Worm (Caenorhabditis elegans) whole organism, L4 larva: ENCODE data around the gene str-141.

Experiments used
- D1046.2 ChIP-seq: fragments of 200-800 bp; sonication (Bioruptor generic); IDR thresholded peaks from 2 replicates; pipeline ENCODE4 v1.3.6; 2022; ENCODE audit warnings: missing genetic modification characterization, missing compliant biosample characterization
- F10B5.3 ChIP-seq: sonication (generic microtip); optimal IDR thresholded peaks from 2 replicates; lab custom pipeline; 2016; ENCODE audit warnings: mild to moderate bottlenecking, missing genetic modification characterization, missing compliant biosample characterization
- F37D6.2 ChIP-seq: sonication (generic microtip); optimal IDR thresholded peaks from 2 replicates; lab custom pipeline; 2016; ENCODE audit warnings: mild to moderate bottlenecking, missing genetic modification characterization, missing compliant biosample characterization
- F44E2.7 ChIP-seq: fragments of 200-800 bp; sonication (Bioruptor generic); IDR thresholded peaks from 2 replicates; pipeline ENCODE4 v2.1.2; 2022; ENCODE audit warnings: missing genetic modification characterization, missing compliant biosample characterization
- T20F7.1 ChIP-seq: fragments of 200-800 bp; sonication (Bioruptor generic); optimal IDR thresholded peaks from 2 replicates; lab custom pipeline; 2018; ENCODE audit warnings: mild to moderate bottlenecking, missing genetic modification characterization, missing compliant biosample characterization
- Y48G9A.11 ChIP-seq: fragments of 200-800 bp; sonication (Bioruptor generic); IDR thresholded peaks from 2 replicates; pipeline ENCODE4 v1.3.6; 2022; ENCODE audit warnings: missing genetic modification reagents, missing genetic modification characterization, missing compliant biosample characterization
- Y5F2A.4 ChIP-seq: fragments of 200-800 bp; sonication (Bioruptor generic); optimal IDR thresholded peaks from 2 replicates; lab custom pipeline; 2018; ENCODE audit warnings: mild to moderate bottlenecking, missing genetic modification characterization, missing compliant biosample characterization
- aha-1 ChIP-seq: fragments of 150-350 bp; peaks from one replicate; lab custom pipeline; 2014; ENCODE audit warnings: missing biosample characterization, missing genetic modification characterization
- aly-2 ChIP-seq: sonication (generic microtip); optimal IDR thresholded peaks from 2 replicates; lab custom pipeline; 2018; ENCODE audit warnings: missing biosample characterization, missing genetic modification characterization
- ama-1 ChIP-seq: fragments of 150-350 bp; optimal IDR thresholded peaks from 2 replicates; lab custom pipeline; 2014; ENCODE audit warnings: inconsistent platforms, mixed read lengths
- attf-4 ChIP-seq: sonication (generic microtip); optimal IDR thresholded peaks from 3 replicates; lab custom pipeline; 2017; ENCODE audit warnings: missing biosample characterization, missing genetic modification characterization
- ceh-20 ChIP-seq: fragments of 200-800 bp; sonication (Bioruptor generic); IDR thresholded peaks from 2 replicates; pipeline ENCODE4 v1.3.6; 2022; ENCODE audit warnings: missing genetic modification reagents, missing genetic modification characterization, missing compliant biosample characterization
- ces-1 ChIP-seq: fragments of 150-350 bp; sonication (generic microtip); optimal IDR thresholded peaks from 4 replicates; lab custom pipeline; 2014; ENCODE audit warnings: missing biosample characterization, missing genetic modification reagents, missing genetic modification characterization
- daf-8 ChIP-seq: fragments of 200-800 bp; sonication (Bioruptor generic); IDR thresholded peaks from 2 replicates; pipeline ENCODE4 v1.3.6; 2022; ENCODE audit warnings: missing genetic modification characterization, missing compliant biosample characterization
- dmd-9 ChIP-seq: fragments of 200-800 bp; sonication (Bioruptor generic); IDR thresholded peaks from 2 replicates; pipeline ENCODE4 v1.3.6; 2022; ENCODE audit warnings: missing genetic modification reagents, missing genetic modification characterization, missing compliant biosample characterization
- egl-27 ChIP-seq: sonication (generic microtip); optimal IDR thresholded peaks from 3 replicates; lab custom pipeline; 2017; ENCODE audit warnings: missing biosample characterization, missing genetic modification reagents, missing genetic modification characterization
- egl-43 ChIP-seq: fragments of 200-800 bp; sonication (Bioruptor generic); IDR thresholded peaks from 2 replicates; pipeline ENCODE4 v1.3.6; 2022; ENCODE audit warnings: missing genetic modification reagents, missing genetic modification characterization, missing compliant biosample characterization
- fos-1 ChIP-seq: fragments of 150-350 bp; optimal IDR thresholded peaks from 2 replicates; lab custom pipeline; 2014; ENCODE audit warnings: missing biosample characterization, missing genetic modification characterization
- hlh-11 ChIP-seq: fragments of 200-800 bp; sonication (Bioruptor generic); optimal IDR thresholded peaks from 2 replicates; lab custom pipeline; 2018; ENCODE audit warnings: mild to moderate bottlenecking, missing genetic modification characterization, missing compliant biosample characterization
- hlh-30 ChIP-seq: sonication (generic microtip); optimal IDR thresholded peaks from 2 replicates; lab custom pipeline; 2017; ENCODE audit warnings: antibody characterized with exemption, mild to moderate bottlenecking, missing genetic modification characterization, missing compliant biosample characterization; ENCODE audit not compliant: insufficient read depth
- jun-1 ChIP-seq: fragments of 150-350 bp; optimal IDR thresholded peaks from 2 replicates; lab custom pipeline; 2014; ENCODE audit warnings: missing biosample characterization, missing genetic modification reagents, missing genetic modification characterization
- lim-7 ChIP-seq: fragments of 200-800 bp; sonication (Bioruptor generic); IDR thresholded peaks from 2 replicates; pipeline ENCODE4 v1.3.6; 2022; ENCODE audit warnings: missing genetic modification characterization, missing compliant biosample characterization
- lin-1 ChIP-seq: fragments of 200-800 bp; sonication (Bioruptor generic); IDR thresholded peaks from 2 replicates; pipeline ENCODE4 v1.3.6; 2022; ENCODE audit warnings: missing genetic modification reagents, missing genetic modification characterization, missing compliant biosample characterization
- lin-13 ChIP-seq: fragments of 150-350 bp; optimal IDR thresholded peaks from 2 replicates; lab custom pipeline; 2014; ENCODE audit warnings: missing biosample characterization, missing genetic modification reagents, missing genetic modification characterization
- lin-15B ChIP-seq: fragments of 150-350 bp; sonication (generic microtip); optimal IDR thresholded peaks from 3 replicates; lab custom pipeline; 2014; ENCODE audit warnings: missing biosample characterization, missing genetic modification characterization
- lin-29 ChIP-seq: fragments of 200-800 bp; sonication (Bioruptor generic); IDR thresholded peaks from 2 replicates; pipeline ENCODE4 v1.3.6; 2022; ENCODE audit warnings: missing genetic modification reagents, missing genetic modification characterization, missing compliant biosample characterization
- lir-3 ChIP-seq: sonication (generic microtip); optimal IDR thresholded peaks from 2 replicates; lab custom pipeline; 2016; ENCODE audit warnings: mild to moderate bottlenecking, missing genetic modification characterization, missing compliant biosample characterization
- lsy-2 ChIP-seq, 2 experiments: fragments of 150-350 bp in 1 of 2; sonication (generic microtip) in 1 of 2; optimal IDR thresholded peaks; 2 replicates each; lab custom pipeline; 2014 to 2017; ENCODE audit warnings: missing biosample characterization in 2 of 2, missing genetic modification characterization in 2 of 2
- madf-5 ChIP-seq, 2 experiments: fragments of 200-800 bp; sonication (Bioruptor generic); IDR thresholded peaks; 2 replicates each; pipeline ENCODE4 v1.3.6; 2022; ENCODE audit warnings: missing compliant biosample characterization in 2 of 2, missing genetic modification characterization in 2 of 2
- madf-9 ChIP-seq: fragments of 200-800 bp; sonication (Bioruptor generic); conservative IDR thresholded peaks from 2 replicates; pipeline ENCODE4 v1.3.6; 2022; ENCODE audit warnings: missing genetic modification reagents, missing genetic modification characterization, missing compliant biosample characterization
- mep-1 ChIP-seq: fragments of 150-350 bp; sonication (generic microtip); optimal IDR thresholded peaks from 3 replicates; lab custom pipeline; 2014; ENCODE audit warnings: missing biosample characterization, missing genetic modification characterization
- nhr-11 ChIP-seq: fragments of 150-350 bp; optimal IDR thresholded peaks from 2 replicates; lab custom pipeline; 2014; ENCODE audit warnings: missing biosample characterization, missing genetic modification characterization
- nhr-25 ChIP-seq: sonication (generic microtip); optimal IDR thresholded peaks from 2 replicates; lab custom pipeline; 2017; ENCODE audit warnings: missing genetic modification characterization, mild to moderate bottlenecking, missing compliant biosample characterization, antibody characterized with exemption, moderate library complexity, borderline replicate concordance; ENCODE audit not compliant: insufficient read depth
- nhr-48 ChIP-seq: sonication (generic microtip); optimal IDR thresholded peaks from 2 replicates; lab custom pipeline; 2016; ENCODE audit warnings: mild to moderate bottlenecking, missing genetic modification characterization, missing compliant biosample characterization
- nhr-76 ChIP-seq: fragments of 150-350 bp; optimal IDR thresholded peaks from 2 replicates; lab custom pipeline; 2014; ENCODE audit warnings: missing biosample characterization, missing genetic modification characterization
- nhr-77 ChIP-seq: fragments of 150-350 bp; optimal IDR thresholded peaks from 2 replicates; lab custom pipeline; 2014; ENCODE audit warnings: missing biosample characterization, missing genetic modification characterization
- pha-4 ChIP-seq, 2 experiments: fragments of 150-350 bp in 1 of 2; fragments of 200-800 bp in 1 of 2; sonication (Bioruptor generic) in 1 of 2; IDR thresholded peaks in 1 of 2; optimal IDR thresholded peaks in 1 of 2; 2 replicates each; pipeline versions ENCODE4 v1.3.6 to Lab custom; 2014 to 2022; ENCODE audit warnings: missing genetic modification characterization in 2 of 2, missing genetic modification reagents in 2 of 2, missing biosample characterization in 1 of 2, missing compliant biosample characterization in 1 of 2
- saeg-2 ChIP-seq: fragments of 200-800 bp; sonication (Bioruptor generic); IDR thresholded peaks from 2 replicates; pipeline ENCODE4 v1.3.6; 2022; ENCODE audit warnings: missing genetic modification reagents, missing genetic modification characterization, missing compliant biosample characterization
- sdz-12 ChIP-seq: fragments of 200-800 bp; sonication (Bioruptor generic); optimal IDR thresholded peaks from 2 replicates; lab custom pipeline; 2018; ENCODE audit warnings: mild to moderate bottlenecking, missing genetic modification characterization, missing compliant biosample characterization
- set-16 ChIP-seq: fragments of 200-800 bp; sonication (Bioruptor generic); IDR thresholded peaks from 2 replicates; pipeline ENCODE4 v1.3.6; 2022; ENCODE audit warnings: missing genetic modification reagents, missing genetic modification characterization, missing compliant biosample characterization
- skn-1 ChIP-seq: fragments of 150-350 bp; optimal IDR thresholded peaks from 2 replicates; lab custom pipeline; 2014; ENCODE audit warnings: missing biosample characterization, missing genetic modification characterization
- snpc-1.2 ChIP-seq: fragments of 200-800 bp; sonication (Bioruptor generic); IDR thresholded peaks from 2 replicates; pipeline ENCODE4 v1.3.6; 2022; ENCODE audit warnings: missing genetic modification reagents, missing genetic modification characterization, missing compliant biosample characterization
- snpc-4 ChIP-seq: fragments of 150-350 bp; optimal IDR thresholded peaks from 2 replicates; lab custom pipeline; 2014; ENCODE audit warnings: missing biosample characterization, missing genetic modification characterization
- spr-1 ChIP-seq: sonication (generic microtip); optimal IDR thresholded peaks from 2 replicates; lab custom pipeline; 2016; ENCODE audit warnings: mild to moderate bottlenecking, missing genetic modification characterization, missing compliant biosample characterization
- spr-3 ChIP-seq: fragments of 200-800 bp; sonication (Bioruptor generic); optimal IDR thresholded peaks from 2 replicates; lab custom pipeline; 2018; ENCODE audit warnings: mild to moderate bottlenecking, missing genetic modification characterization, missing compliant biosample characterization
- tag-97 ChIP-seq: fragments of 200-800 bp; sonication (Bioruptor generic); IDR thresholded peaks from 2 replicates; pipeline ENCODE4 v1.3.6; 2022; ENCODE audit warnings: missing genetic modification characterization, missing compliant biosample characterization
- unc-39 ChIP-seq: sonication (generic microtip); optimal IDR thresholded peaks from 2 replicates; lab custom pipeline; 2017; ENCODE audit warnings: missing biosample characterization, missing genetic modification characterization
- unc-62 ChIP-seq, 3 experiments: fragments of 150-350 bp in 1 of 3; sonication (generic microtip); optimal IDR thresholded peaks in 2 of 3; peaks in 1 of 3; 1 replicate in 1 of 3; 2 replicates in 2 of 3; lab custom pipeline; 2014 to 2017; ENCODE audit warnings: missing biosample characterization in 3 of 3, missing genetic modification characterization in 3 of 3, missing genetic modification reagents in 3 of 3, missing genotype in 1 of 3
- ztf-11 ChIP-seq: fragments of 150-350 bp; optimal IDR thresholded peaks from 2 replicates; lab custom pipeline; 2014; ENCODE audit warnings: missing biosample characterization, missing genetic modification characterization

Gene str-141

ce11 chrV:11341913-11342312, 18.3 kb upstream of the str-141 start, which contains the start of gene T02E9.5:
TSS of gene T02E9.5 (plus strand) at chrV:11342233.
- TF ChIP-seq ces-1 (peak; percentile 42), Y5F2A.4 (GFP tag; lab: Kevin White, UChicago) (no peak)

ce11 chrV:11341130-11341675, 17.6 kb upstream of the str-141 start:
- TF ChIP-seq snpc-4 (tag; lab: Kevin White, UChicago): no peak
- no peak for TF ChIP-seq snpc-1.2 (GFP tag; lab: Robert Waterston, UW)
- 0 out of 2 replicates have a peak, but pooled peaks have one; percentile 46 for TF ChIP-seq lim-7 (GFP tag; lab: Robert Waterston, UW)
- no peak for TF ChIP-seq daf-8 (GFP tag; lab: Robert Waterston, UW)
- TF ChIP-seq madf-5 (GFP tag; IDR thresholded peaks at IDR 0.05; lab: Robert Waterston, UW): no peak
- TF ChIP-seq unc-62 (GFP tag; optimal IDR thresholded peaks at IDR 0.05 in 1 of 2; lab: Kevin White, UChicago): peak in 1 of 2 experiments; percentile 3
- TF ChIP-seq unc-62 (tag; optimal IDR thresholded peaks at IDR 0.05; lab: Kevin White, UChicago): no peak
- TF ChIP-seq lin-1 (GFP tag; lab: Robert Waterston, UW): no peak
- TF ChIP-seq Y5F2A.4 (GFP tag; lab: Kevin White, UChicago): no peak
- no peak for TF ChIP-seq nhr-77 (tag; lab: Kevin White, UChicago)
- TF ChIP-seq aly-2 (tag; lab: Kevin White, UChicago): no peak
- no peak for TF ChIP-seq pha-4 (GFP tag; IDR thresholded peaks at IDR 0.05; lab: Robert Waterston, UW)
- TF ChIP-seq pha-4 (tag; optimal IDR thresholded peaks at IDR 0.05; lab: Kevin White, UChicago): no peak
- TF ChIP-seq spr-3: no peak
- TF ChIP-seq ama-1 (lab: Kevin White, UChicago): no peak
- TF ChIP-seq set-16 (GFP tag; lab: Robert Waterston, UW): peak; percentile 82
- TF ChIP-seq dmd-9: no peak
- no peak for TF ChIP-seq nhr-48 (tag; lab: Kevin White, UChicago)
- no peak for TF ChIP-seq lin-13
- TF ChIP-seq hlh-11: peak; percentile 11
- no peak for TF ChIP-seq mep-1
- no peak for TF ChIP-seq tag-97 (GFP tag; lab: Robert Waterston, UW)
- peak; percentile 14 for TF ChIP-seq F37D6.2 (tag; lab: Kevin White, UChicago)
- TF ChIP-seq unc-39 (tag; lab: Kevin White, UChicago): no peak
- no peak for TF ChIP-seq attf-4 (tag; lab: Kevin White, UChicago)
- TF ChIP-seq skn-1: no peak
- TF ChIP-seq fos-1 (tag; lab: Kevin White, UChicago): no peak
- no peak for TF ChIP-seq sdz-12 (GFP tag; lab: Kevin White, UChicago)
- no peak for TF ChIP-seq jun-1
- TF ChIP-seq D1046.2 (GFP tag; lab: Robert Waterston, UW): no peak
- no peak for TF ChIP-seq nhr-25 (tag; lab: Kevin White, UChicago)
- no peak for TF ChIP-seq egl-27 (tag; lab: Kevin White, UChicago)
- TF ChIP-seq egl-43: 0 out of 2 replicates have a peak, but pooled peaks have one; percentile 29
- TF ChIP-seq nhr-11 (tag; lab: Kevin White, UChicago): no peak
- peak; percentile 72 for TF ChIP-seq ces-1
- TF ChIP-seq lin-15B (tag; lab: Kevin White, UChicago): no peak
- no peak for TF ChIP-seq lir-3 (tag; lab: Kevin White, UChicago)
- no peak for TF ChIP-seq hlh-30 (tag; lab: Kevin White, UChicago)
- TF ChIP-seq spr-1 (tag; lab: Kevin White, UChicago): no peak
- no peak for TF ChIP-seq madf-9
- no peak for TF ChIP-seq Y48G9A.11 (GFP tag; lab: Robert Waterston, UW)
- peak; percentile 89 for TF ChIP-seq aha-1 (tag; lab: Kevin White, UChicago)
- TF ChIP-seq lin-29: no peak
- no peak for TF ChIP-seq T20F7.1 (GFP tag; lab: Kevin White, UChicago)
- no peak for TF ChIP-seq ceh-20 (GFP tag; lab: Robert Waterston, UW)
- TF ChIP-seq F44E2.7 (GFP tag; lab: Robert Waterston, UW): no peak
- no peak for TF ChIP-seq lsy-2 (tag; optimal IDR thresholded peaks at IDR 0.05; lab: Kevin White, UChicago)
- TF ChIP-seq ztf-11 (tag; lab: Kevin White, UChicago): no peak
- no peak for TF ChIP-seq nhr-76 (tag; lab: Kevin White, UChicago)
- no peak for TF ChIP-seq saeg-2
- TF ChIP-seq F10B5.3: no peak
